Worm (Caenorhabditis elegans): Measurements from ENCODE around the gene Y37E11AM.2.

ce11 chrIV:3709200-3709599 lies 16.1 kb downstream of the Y37E11AM.2 start, which contains the start of gene Y37E11AL.1:
- TF ChIP-seq med-1 (GFP tag; optimal IDR thresholded peaks at IDR 0.05; ENCODE audit: insufficient read depth), result no peak
- TF ChIP-seq flt-1 (GFP tag; IDR thresholded peaks at IDR 0.05), result no peak
- TF ChIP-seq ztf-29 (GFP tag; IDR thresholded peaks at IDR 0.05), result no peak
- no peak for TF ChIP-seq klf-2 (GFP tag; conservative IDR thresholded peaks at IDR 0.05)
